Fruit fly (Drosophila melanogaster): Measurements from ENCODE around the gene CG34155.

CG34155 gene

DNA sequence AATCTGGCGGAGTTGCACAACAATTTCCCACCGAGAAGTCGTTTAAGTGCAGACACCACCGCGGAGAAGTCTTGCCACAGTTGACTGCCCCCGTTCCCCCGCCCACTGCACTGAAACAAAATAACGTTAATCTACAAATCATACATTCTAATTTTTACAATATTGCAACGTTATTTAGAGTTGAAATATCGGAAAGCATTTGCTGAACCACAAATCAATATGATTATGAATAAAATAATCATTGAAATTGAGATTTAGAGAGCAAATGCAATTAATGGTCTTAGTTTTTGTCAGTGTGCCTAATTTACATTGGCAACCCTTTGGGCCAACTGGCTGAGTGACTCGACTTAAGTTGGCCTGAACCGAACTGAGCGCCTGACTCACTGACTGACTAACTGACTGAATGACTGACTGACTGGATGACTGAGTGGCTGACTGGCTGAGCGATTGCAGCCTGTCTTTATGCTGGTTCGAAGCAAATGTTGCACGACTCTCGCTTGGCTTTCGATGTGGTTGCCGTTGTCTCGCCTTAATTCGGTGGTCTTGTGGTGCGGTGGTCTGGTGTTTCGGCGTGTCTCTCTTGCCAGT is 10.6 kb upstream of the CG34155 start (continued):
- TF ChIP-seq vvl (GFP tag; IDR thresholded peaks at IDR 0.05) = peak; percentile 91
- TF ChIP-seq CG14710 (tag; optimal IDR thresholded peaks at IDR 0.05) = peak; percentile 82

DNA sequence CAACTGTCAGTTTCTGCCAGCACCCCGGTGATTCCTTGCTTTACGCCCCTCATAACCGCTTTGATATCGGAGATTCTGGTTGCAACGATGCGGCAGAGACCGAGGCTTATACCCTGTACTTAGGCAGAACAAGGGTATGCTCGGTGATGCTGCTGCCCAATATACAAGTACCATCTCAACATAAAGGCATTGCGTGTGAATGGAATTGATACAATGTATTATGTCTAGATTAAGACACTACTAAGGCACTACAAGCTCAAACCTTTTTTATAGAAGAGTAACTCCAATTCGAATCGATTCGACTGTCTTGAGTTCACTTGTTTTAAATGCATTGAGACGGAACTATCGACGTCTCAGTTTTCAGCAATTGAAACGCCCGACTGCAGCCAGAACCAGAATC is 7.2 kb upstream of the CG34155 start:
- TF ChIP-seq Hmx (GFP tag; optimal IDR thresholded peaks at IDR 0.05) (no peak), ttk (GFP tag; IDR thresholded peaks at IDR 0.05) (no peak), hkb (optimal IDR thresholded peaks at IDR 0.05) (no peak), hkb (GFP tag; IDR thresholded peaks at IDR 0.05) (no peak), sisA (GFP tag; IDR thresholded peaks at IDR 0.05) (no peak), CG11696 (GFP tag; IDR thresholded peaks at IDR 0.05) (no peak), CG4282 (GFP tag; optimal IDR thresholded peaks at IDR 0.05) (no peak), chif (GFP tag; optimal IDR thresholded peaks at IDR 0.05) (no peak), CG1603 (tag; optimal IDR thresholded peaks at IDR 0.05) (peak; percentile 21), Drgx (GFP tag; IDR thresholded peaks at IDR 0.05) (peak; percentile 71), fd64A (GFP tag; optimal IDR thresholded peaks at IDR 0.05) (no peak), CG15073 (GFP tag; optimal IDR thresholded peaks at IDR 0.05) (no peak), sima (GFP tag; optimal IDR thresholded peaks at IDR 0.05) (no peak), rib (GFP tag; IDR thresholded peaks at IDR 0.05) (no peak), prd (optimal IDR thresholded peaks at IDR 0.05) (no peak), prd (GFP tag; IDR thresholded peaks at IDR 0.05) (peak; percentile 37; the same call in 1 of the 3 replicates), CG10959 (GFP tag; IDR thresholded peaks at IDR 0.05) (no peak), tgo (GFP tag; IDR thresholded peaks at IDR 0.05) (no peak), CG17568 (GFP tag; optimal IDR thresholded peaks at IDR 0.05) (no peak), bsh (GFP tag; optimal IDR thresholded peaks at IDR 0.05) (peak; percentile 0 to 19), CG10431 (GFP tag; optimal IDR thresholded peaks at IDR 0.05) (no peak), ato (GFP tag; IDR thresholded peaks at IDR 0.05; ENCODE audit: partially characterized antibody) (no peak), Med (GFP tag) (peak; percentile 16), CG12942 (GFP tag; optimal IDR thresholded peaks at IDR 0.05) (no peak)

DNA sequence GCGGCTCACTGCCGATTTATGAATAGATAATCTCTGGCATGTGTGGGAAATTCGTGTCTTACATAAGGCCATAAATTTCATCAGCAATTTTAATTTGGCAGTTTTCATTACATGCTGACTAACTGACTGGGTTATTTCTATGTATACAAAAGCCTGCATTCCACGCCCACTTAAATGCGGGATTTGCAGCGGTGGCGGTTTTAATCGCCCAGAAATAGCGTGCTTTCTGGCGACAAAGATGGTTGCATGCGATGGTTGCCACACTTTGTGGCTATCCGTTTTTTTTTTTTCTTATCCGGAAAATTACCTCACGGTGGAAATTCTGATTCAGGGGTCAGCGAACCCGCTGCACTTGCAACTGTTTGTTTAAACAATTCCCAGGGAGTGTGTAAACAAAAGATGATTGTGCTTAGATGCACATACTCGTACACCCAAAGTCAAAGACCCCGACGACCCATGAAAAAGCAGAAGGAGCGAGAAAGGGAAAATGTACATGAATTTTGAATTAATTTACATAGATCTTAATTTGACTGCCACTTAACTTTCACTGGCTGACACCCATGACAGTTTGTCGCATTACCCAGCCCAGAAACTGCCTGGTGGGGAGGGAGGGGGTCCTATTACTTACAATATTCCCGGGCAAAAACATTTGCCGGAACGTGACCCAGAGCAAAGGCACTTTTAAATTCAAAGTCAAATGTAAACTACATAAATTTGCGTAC is 6.3 kb upstream of the CG34155 start:
- TF ChIP-seq CG3065 (GFP tag; optimal IDR thresholded peaks at IDR 0.05) = no peak
- TF ChIP-seq Sox102F (GFP tag; optimal IDR thresholded peaks at IDR 0.05) = no peak
- TF ChIP-seq Blimp-1 (GFP tag; optimal IDR thresholded peaks at IDR 0.05) = peak; percentile 63
- TF ChIP-seq CG9727 (GFP tag; optimal IDR thresholded peaks at IDR 0.05) = no peak
- TF ChIP-seq crc (GFP tag; optimal IDR thresholded peaks at IDR 0.05) = no peak
- TF ChIP-seq CG8765 (GFP tag; IDR thresholded peaks at IDR 0.05) = no peak
- TF ChIP-seq Ets65A (GFP tag) = no peak
- peak; percentile 33; the same call in 1 of the 2 replicates for TF ChIP-seq vvl (GFP tag; IDR thresholded peaks at IDR 0.05)
- TF ChIP-seq Dref (GFP tag; IDR thresholded peaks at IDR 0.05) = no peak
- peak in 1 of 2 experiments; percentile 32 for TF ChIP-seq Pdp1 (GFP tag; optimal IDR thresholded peaks at IDR 0.05)
- TF ChIP-seq zen (tag; optimal IDR thresholded peaks at IDR 0.05) = no peak
- TF ChIP-seq CG7745 (tag; optimal IDR thresholded peaks at IDR 0.05) = peak; percentile 70
- TF ChIP-seq sima (GFP tag; optimal IDR thresholded peaks at IDR 0.05) = no peak
- TF ChIP-seq CG8359 (GFP tag; optimal IDR thresholded peaks at IDR 0.05; ENCODE audit: borderline replicate concordance) = peak; percentile 95

Measured in whole organism, embryonic.